Worm (Caenorhabditis elegans): ENCODE measurements around the gene acdh-9.

Gene acdh-9

DNA sequence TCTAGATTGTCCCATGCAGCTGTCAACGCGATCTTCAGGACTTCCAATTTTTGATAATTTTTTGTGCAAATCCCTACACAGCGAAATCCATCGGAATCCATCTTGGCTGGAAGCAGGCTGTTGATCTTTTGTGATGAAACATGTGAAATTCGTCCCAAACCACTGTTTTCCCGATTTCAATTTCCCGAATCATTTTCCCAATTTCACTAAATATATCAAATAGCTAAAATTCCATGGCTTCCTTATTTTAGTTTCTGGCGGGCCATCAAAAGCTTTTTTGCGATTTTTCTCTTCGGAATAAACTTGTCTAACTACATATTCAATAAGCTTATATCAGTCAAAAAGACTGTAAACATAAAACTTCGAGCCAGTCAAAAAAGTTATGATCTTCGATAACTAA, 26.9 kb downstream of the acdh-9 start, which contains the start of gene F46F5.8 (continued):
- TF ChIP-seq madf-2 (tag; optimal IDR thresholded peaks at IDR 0.05): no peak
- TF ChIP-seq hlh-15 (tag; optimal IDR thresholded peaks at IDR 0.05): no peak
- no peak for TF ChIP-seq gmeb-2 (tag; optimal IDR thresholded peaks at IDR 0.05)
- TF ChIP-seq Y22D7AL.16 (tag; optimal IDR thresholded peaks at IDR 0.05): no peak

DNA sequence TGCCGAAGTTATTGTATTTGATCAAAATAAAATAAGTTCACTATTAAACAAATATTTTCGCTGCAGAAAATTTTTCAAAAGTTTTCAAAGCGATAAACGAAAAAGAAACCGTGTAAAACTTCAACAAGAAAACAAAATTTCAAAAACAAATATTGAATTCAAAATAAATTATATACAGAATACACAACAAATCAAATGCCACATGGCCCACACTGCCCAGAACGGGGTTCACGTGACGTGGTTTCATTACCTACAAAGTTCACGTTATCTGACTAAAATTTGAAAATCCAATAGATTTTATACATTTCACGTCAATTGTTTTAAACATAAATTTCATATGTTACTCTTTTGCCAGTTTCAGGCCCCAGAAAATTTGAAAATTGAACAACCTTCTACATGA, 27.9 kb downstream of the acdh-9 start, which contains the start of gene F46F5.7:
TSS of gene F46F5.7 (minus strand) at position 101 of the 400 bp plus-strand sequence.
- TF ChIP-seq K09A11.1 (tag; optimal IDR thresholded peaks at IDR 0.05; ENCODE audit: insufficient read depth) (no peak), che-1 (tag; optimal IDR thresholded peaks at IDR 0.05) (no peak), hlh-6 (tag; optimal IDR thresholded peaks at IDR 0.05) (no peak), ttx-3 (tag; optimal IDR thresholded peaks at IDR 0.05) (no peak), fkh-6 (tag; optimal IDR thresholded peaks at IDR 0.05) (no peak), fax-1 (tag; optimal IDR thresholded peaks at IDR 0.05) (no peak), ceh-30 (tag; optimal IDR thresholded peaks at IDR 0.05) (no peak), unc-42 (tag; optimal IDR thresholded peaks at IDR 0.05) (no peak), hlh-30 (tag; optimal IDR thresholded peaks at IDR 0.05; ENCODE audit: insufficient read depth) (no peak), ceh-14 (tag; optimal IDR thresholded peaks at IDR 0.05) (no peak), ets-4 (tag; optimal IDR thresholded peaks at IDR 0.05) (no peak), sdc-2 (tag; optimal IDR thresholded peaks at IDR 0.05) (no peak), hlh-15 (tag; optimal IDR thresholded peaks at IDR 0.05) (no peak), sox-2 (GFP tag; IDR thresholded peaks at IDR 0.05) (no peak), F13H6.1 (tag; optimal IDR thresholded peaks at IDR 0.05) (no peak)

DNA sequence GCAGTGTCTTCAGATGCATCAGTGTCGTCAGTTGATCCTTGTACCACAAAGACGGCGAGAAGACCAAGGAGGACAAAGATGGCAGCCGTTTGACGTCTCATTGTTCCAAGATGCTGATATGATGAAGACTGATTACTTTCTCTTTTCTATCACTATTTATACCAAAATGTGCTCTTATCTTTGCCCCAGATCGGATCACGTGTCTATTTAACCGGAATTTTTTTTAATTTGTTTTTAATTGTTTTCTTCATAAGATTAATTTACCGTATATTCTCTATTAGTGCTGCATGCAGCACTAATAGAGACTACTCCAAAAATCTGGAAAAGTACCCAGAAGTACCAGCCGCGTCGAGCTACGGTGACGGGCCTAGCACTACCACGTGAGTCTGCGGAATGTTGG, 33.7 kb downstream of the acdh-9 start, which contains the start of gene msrp-3:
TSS of gene msrp-3 (minus strand) at position 101 of the 400 bp plus-strand sequence.
- no peak for TF ChIP-seq odd-2 (tag; optimal IDR thresholded peaks at IDR 0.05)
- TF ChIP-seq fax-1 (tag; optimal IDR thresholded peaks at IDR 0.05): no peak
- no peak for TF ChIP-seq F13H6.1 (tag; optimal IDR thresholded peaks at IDR 0.05)
- no peak for TF ChIP-seq T23F11.4 (GFP tag; optimal IDR thresholded peaks at IDR 0.05)

DNA sequence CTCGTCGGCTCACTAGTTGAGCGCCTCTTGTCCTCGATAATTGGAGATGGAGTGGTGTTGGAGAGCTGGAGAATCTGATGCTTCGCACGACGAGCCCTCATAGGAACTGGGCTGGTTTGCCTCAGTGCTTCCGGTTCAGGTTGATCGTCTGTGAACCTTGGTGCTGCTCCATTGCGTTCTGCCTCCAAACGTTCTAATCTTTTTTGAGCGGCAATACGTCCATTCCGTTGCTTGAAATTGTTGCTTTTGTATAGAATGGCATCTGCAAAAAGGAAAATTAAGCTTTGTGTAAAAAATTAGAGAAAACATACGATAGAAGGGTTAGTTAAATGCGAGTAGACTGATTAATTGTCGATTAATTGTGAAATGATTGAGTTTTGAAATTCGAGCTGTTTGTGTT, 35.5 kb downstream of the acdh-9 start, which contains the start of gene F46F5.5:
TSS of gene F46F5.5 (minus strand) at position 101 of the 400 bp plus-strand sequence.
- TF ChIP-seq pax-1 (tag; optimal IDR thresholded peaks at IDR 0.05): no peak
- no peak for TF ChIP-seq ceh-31 (tag; optimal IDR thresholded peaks at IDR 0.05)
- TF ChIP-seq lim-6 (tag; optimal IDR thresholded peaks at IDR 0.05): no peak
- no peak for TF ChIP-seq Y22D7AL.16 (tag; optimal IDR thresholded peaks at IDR 0.05)
- no peak for TF ChIP-seq ceh-14 (tag; optimal IDR thresholded peaks at IDR 0.05)
- TF ChIP-seq pros-1 (tag; optimal IDR thresholded peaks at IDR 0.05): no peak
- TF ChIP-seq ceh-19 (GFP tag; optimal IDR thresholded peaks at IDR 0.05): no peak
- no peak for TF ChIP-seq ref-2 (tag; optimal IDR thresholded peaks at IDR 0.05)
- no peak for TF ChIP-seq ceh-30 (tag; optimal IDR thresholded peaks at IDR 0.05)
- TF ChIP-seq unc-3 (GFP tag; conservative IDR thresholded peaks at IDR 0.05): no peak
- no peak for TF ChIP-seq unc-3 (tag; optimal IDR thresholded peaks at IDR 0.05)
- no peak for TF ChIP-seq ceh-22 (tag; optimal IDR thresholded peaks at IDR 0.05)

DNA sequence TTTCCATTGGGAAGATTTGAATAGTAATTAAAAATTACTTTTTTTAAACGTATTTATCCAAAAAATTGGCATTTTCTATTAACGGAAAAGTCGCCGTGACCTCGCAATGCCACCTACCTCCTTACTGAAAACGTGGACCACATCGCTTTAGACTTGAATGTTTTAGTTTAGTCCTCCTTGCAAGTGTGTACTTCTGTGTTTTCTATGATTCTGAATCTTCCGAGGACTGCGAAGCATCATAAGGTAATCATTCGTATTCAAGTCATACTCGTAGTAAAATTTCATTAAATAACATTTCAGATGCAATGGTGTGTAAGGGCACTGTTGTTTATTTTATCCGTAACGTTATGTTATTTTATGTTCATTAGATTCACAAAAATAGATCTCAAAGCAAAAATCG, 39.9 kb downstream of the acdh-9 start, which contains the start of gene F46F5.11:
TSS of gene F46F5.11 (plus strand) at position 301 of the 400 bp plus-strand sequence.
- TF ChIP-seq nfya-1 (tag; optimal IDR thresholded peaks at IDR 0.05): no peak
- no peak for TF ChIP-seq lim-6 (tag; optimal IDR thresholded peaks at IDR 0.05)
- TF ChIP-seq sdc-2 (tag; optimal IDR thresholded peaks at IDR 0.05): no peak
- TF ChIP-seq Y22D7AL.16 (tag; optimal IDR thresholded peaks at IDR 0.05): no peak
- TF ChIP-seq npax-4 (tag; optimal IDR thresholded peaks at IDR 0.05): no peak
- no peak for TF ChIP-seq ceh-34 (tag; optimal IDR thresholded peaks at IDR 0.05)

DNA sequence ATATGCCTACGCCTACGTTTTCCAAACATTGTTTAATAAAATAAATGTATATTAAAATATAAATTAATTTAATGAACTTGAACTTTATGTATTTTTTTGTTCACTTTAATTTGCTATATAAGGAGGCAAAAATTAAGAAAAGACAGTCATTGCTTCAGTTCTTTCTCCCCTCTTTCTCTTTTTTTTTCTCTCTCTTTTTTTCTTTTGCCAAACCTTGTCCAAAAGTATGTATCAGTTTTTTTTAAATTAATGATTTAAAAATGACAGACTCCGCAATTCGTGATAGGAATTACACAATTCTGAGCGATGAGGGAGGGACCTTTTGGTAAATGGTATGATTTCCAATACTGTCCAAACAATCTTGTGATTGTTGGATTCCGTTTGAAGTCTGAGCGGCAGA, 45.4 kb downstream of the acdh-9 start, which contains the start of gene F46F5.13:
TSS of gene F46F5.13 (plus strand) at position 301 of the 400 bp plus-strand sequence.
- no peak for TF ChIP-seq ref-2 (tag; optimal IDR thresholded peaks at IDR 0.05)
- TF ChIP-seq K09A11.1 (tag; optimal IDR thresholded peaks at IDR 0.05; ENCODE audit: insufficient read depth): no peak
- TF ChIP-seq pros-1 (tag; optimal IDR thresholded peaks at IDR 0.05): no peak
- no peak for TF ChIP-seq hlh-15 (tag; optimal IDR thresholded peaks at IDR 0.05)

All from whole organism, late embryonic.